Worm (Caenorhabditis elegans): ENCODE results near the gene K08H2.4.

DNA sequence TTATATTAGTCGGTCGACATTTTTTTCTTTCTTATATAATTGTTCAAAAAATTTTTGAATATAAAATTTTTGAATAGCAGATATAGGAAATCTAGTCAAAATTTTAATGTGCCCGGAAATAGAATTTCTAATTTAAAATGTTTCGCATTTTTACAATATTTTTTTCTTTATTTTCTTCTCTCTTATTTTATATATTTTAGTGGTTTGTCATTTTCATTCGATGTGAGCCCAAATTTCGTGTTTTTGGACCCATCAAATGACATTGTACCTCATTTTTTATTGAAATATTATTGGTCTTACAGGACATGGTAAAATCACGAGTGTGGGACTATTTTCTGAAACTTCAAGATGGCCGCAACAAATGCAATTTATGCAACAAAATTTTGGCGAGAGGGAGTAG lies 23.9 kb downstream of the K08H2.4 start, which contains the start of gene K09A11.1:
- TF ChIP-seq F13C5.2 (tag; optimal IDR thresholded peaks at IDR 0.05), result no peak
- no peak for TF ChIP-seq ama-1 (optimal IDR thresholded peaks at IDR 0.05)
- TF ChIP-seq hnd-1 (tag; optimal IDR thresholded peaks at IDR 0.05), result no peak
- no peak for TF ChIP-seq pes-1 (GFP tag; IDR thresholded peaks at IDR 0.05)
- TF ChIP-seq tbx-37 (GFP tag; conservative IDR thresholded peaks at IDR 0.05), result no peak
- no peak for TF ChIP-seq ceh-13 (GFP tag; optimal IDR thresholded peaks at IDR 0.05)
- TF ChIP-seq ets-7 (tag; optimal IDR thresholded peaks at IDR 0.05), result no peak
